Fruit fly (Drosophila melanogaster): ENCODE measurements around the gene Dnaaf4.
A peak's percentile ranks its signal among the peaks of the same experiment; 100 is the strongest.

DNA sequence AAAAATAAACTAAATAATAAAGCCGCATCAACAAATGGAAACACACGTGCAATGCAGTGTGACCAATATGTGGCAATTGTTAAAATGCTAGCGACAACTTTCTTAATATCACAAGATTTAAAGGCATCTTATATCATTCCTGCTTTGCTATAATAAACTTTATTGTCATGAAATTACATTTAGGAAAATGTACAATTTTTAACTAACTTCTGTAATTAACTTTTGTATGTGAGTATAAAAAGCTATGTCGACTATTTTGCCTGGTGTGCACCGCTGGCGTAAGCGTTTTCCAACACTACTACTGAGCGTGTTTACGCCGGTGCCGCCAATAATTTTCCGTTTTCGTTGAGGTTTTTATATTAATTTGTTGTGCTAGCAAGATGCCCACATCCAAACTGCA lies 2.0 kb upstream of the Dnaaf4 start, which contains the start of the genes Csl4 and Nup160:
- TF ChIP-seq CG7101 (tag; optimal IDR thresholded peaks at IDR 0.05) (peak; percentile 86), kay (GFP tag; ENCODE audit: borderline replicate concordance) (no peak), CG7045 (GFP tag; optimal IDR thresholded peaks at IDR 0.05) (peak; percentile 30), Clk (GFP tag; optimal IDR thresholded peaks at IDR 0.05) (no peak), CG33017 (tag; optimal IDR thresholded peaks at IDR 0.05) (peak; percentile 74), tj (GFP tag; optimal IDR thresholded peaks at IDR 0.05) (peak; percentile 44)
